Worm (Caenorhabditis elegans) whole organism, mixed stage, embryonic: ENCODE measurements around the gene gba-2.

Experiments
- blmp-1 ChIP-seq: fragments of 150-350 bp; optimal IDR thresholded peaks from 2 replicates; lab custom pipeline; 2014; ENCODE audit warnings: missing biosample characterization, missing genetic modification characterization
- ceh-43 ChIP-seq: fragments of 200-800 bp; sonication (Bioruptor generic); optimal IDR thresholded peaks from 2 replicates; lab custom pipeline; 2018; ENCODE audit warnings: mild to moderate bottlenecking, missing genetic modification characterization, moderate library complexity, missing compliant biosample characterization
- elt-1 ChIP-seq: sonication (generic microtip); optimal IDR thresholded peaks from 2 replicates; lab custom pipeline; 2017; ENCODE audit warnings: missing genetic modification characterization, mild to moderate bottlenecking, missing compliant biosample characterization, antibody characterized with exemption, moderate library complexity, borderline replicate concordance; ENCODE audit not compliant: insufficient read depth
- elt-3 ChIP-seq: fragments of 150-350 bp; optimal IDR thresholded peaks from 2 replicates; lab custom pipeline; 2014; ENCODE audit warnings: missing biosample characterization, missing genetic modification characterization
- flh-1 ChIP-seq: fragments of 200-800 bp; sonication (Bioruptor generic); optimal IDR thresholded peaks from 2 replicates; lab custom pipeline; 2018; ENCODE audit warnings: mild to moderate bottlenecking, missing genetic modification characterization, moderate library complexity, missing compliant biosample characterization
- ham-2 ChIP-seq: fragments of 200-800 bp; sonication (Bioruptor generic); optimal IDR thresholded peaks from 2 replicates; lab custom pipeline; 2018; ENCODE audit warnings: mild to moderate bottlenecking, missing genetic modification characterization, missing compliant biosample characterization
- lsy-2 ChIP-seq: fragments of 150-350 bp; optimal IDR thresholded peaks from 2 replicates; lab custom pipeline; 2014; ENCODE audit warnings: missing biosample characterization, missing genetic modification characterization
- nhr-12 ChIP-seq: fragments of 150-350 bp; optimal IDR thresholded peaks from 2 replicates; lab custom pipeline; 2014; ENCODE audit warnings: missing biosample characterization, missing genetic modification characterization
- snpc-4 ChIP-seq: fragments of 150-350 bp; optimal IDR thresholded peaks from 2 replicates; lab custom pipeline; 2014; ENCODE audit warnings: missing biosample characterization, missing genetic modification characterization
- sptf-1 ChIP-seq: sonication (generic microtip); optimal IDR thresholded peaks from 2 replicates; lab custom pipeline; 2017; ENCODE audit warnings: mild to moderate bottlenecking, missing genetic modification characterization, moderate library complexity, missing compliant biosample characterization
- ztf-11 ChIP-seq: fragments of 150-350 bp; optimal IDR thresholded peaks from 2 replicates; lab custom pipeline; 2014; ENCODE audit warnings: missing biosample characterization, missing genetic modification characterization

- TF ChIP-seq snpc-4 (tag; lab: Kevin White, UChicago) (no peak), nhr-12 (tag; lab: Kevin White, UChicago) (no peak), ham-2 (GFP tag; lab: Kevin White, UChicago) (no peak), flh-1 (GFP tag; lab: Kevin White, UChicago) (no peak), ceh-43 (GFP tag; lab: Kevin White, UChicago) (no peak), blmp-1 (no peak), elt-1 (no peak), ztf-11 (tag; lab: Kevin White, UChicago) (no peak), lsy-2 (tag; lab: Kevin White, UChicago) (no peak), sptf-1 (tag; lab: Kevin White, UChicago) (no peak), elt-3 (no peak)
Observed at ce11 chrII:2189357-2189756, 3.1 kb upstream of the gba-2 start, which contains the start of gene mtq-2.
